Fruit fly (Drosophila melanogaster): ENCODE data around the gene CG13999.

Gene CG13999

dm6 chr2L:5999247-5999646 is 43.0 kb upstream of the CG13999 start, which contains the start of gene Kdm5 (continued):
- TF ChIP-seq Optix (GFP tag; IDR thresholded peaks at IDR 0.05): no peak
- peak; percentile 14; the same call in 1 of the 2 replicates for TF ChIP-seq CG31224 (GFP tag; IDR thresholded peaks at IDR 0.05)
- no peak for TF ChIP-seq CG10462 (GFP tag; optimal IDR thresholded peaks at IDR 0.05)
- no peak for TF ChIP-seq CG10209 (GFP tag; optimal IDR thresholded peaks at IDR 0.05)
- 0 out of 3 replicates have a peak, but pooled peaks have one; percentile 49 for TF ChIP-seq CG2199 (GFP tag; IDR thresholded peaks at IDR 0.05)
- no peak for TF ChIP-seq CG10565 (GFP tag; optimal IDR thresholded peaks at IDR 0.05)
- no peak for TF ChIP-seq salm (tag; optimal IDR thresholded peaks at IDR 0.05)
- peak; percentile 88 for TF ChIP-seq ftz-f1 (GFP tag; optimal IDR thresholded peaks at IDR 0.05)
- no peak for TF ChIP-seq wek (GFP tag; optimal IDR thresholded peaks at IDR 0.05)
- peak; percentile 61 for TF ChIP-seq CG9932 (GFP tag; IDR thresholded peaks at IDR 0.05)
- TF ChIP-seq gfzf (GFP tag; optimal IDR thresholded peaks at IDR 0.05): peak; percentile 84
- TF ChIP-seq CG1792 (GFP tag; optimal IDR thresholded peaks at IDR 0.05): no peak
- TF ChIP-seq CG10147 (GFP tag; optimal IDR thresholded peaks at IDR 0.05): no peak
- TF ChIP-seq crp (GFP tag; optimal IDR thresholded peaks at IDR 0.05): peak in 1 of 2 experiments; percentile 12
- TF ChIP-seq CG7357 (GFP tag; IDR thresholded peaks at IDR 0.05): no peak
- no peak for TF ChIP-seq CG3407 (GFP tag; optimal IDR thresholded peaks at IDR 0.05)
- no peak for TF ChIP-seq oc (tag; optimal IDR thresholded peaks at IDR 0.05)
- no peak for TF ChIP-seq CG7963 (GFP tag; IDR thresholded peaks at IDR 0.05; ENCODE audit: partially characterized antibody)
- peak; percentile 34 for TF ChIP-seq Scr (GFP tag; IDR thresholded peaks at IDR 0.05; ENCODE audit: partially characterized antibody)
- no peak for TF ChIP-seq CG18476 (GFP tag; optimal IDR thresholded peaks at IDR 0.05)
- no peak for TF ChIP-seq bowl (GFP tag; IDR thresholded peaks at IDR 0.05)
- no peak for TF ChIP-seq CG6272 (GFP tag; IDR thresholded peaks at IDR 0.05)
- no peak for TF ChIP-seq abd-A (tag; optimal IDR thresholded peaks at IDR 0.05)
- no peak for TF ChIP-seq CG2129 (GFP tag; IDR thresholded peaks at IDR 0.05; ENCODE audit: partially characterized antibody)
- no peak for TF ChIP-seq disco-r (GFP tag; optimal IDR thresholded peaks at IDR 0.05)
- no peak for TF ChIP-seq Usf (GFP tag; optimal IDR thresholded peaks at IDR 0.05)
- no peak for TF ChIP-seq sna (GFP tag; IDR thresholded peaks at IDR 0.05; ENCODE audit: partially characterized antibody)
- TF ChIP-seq CG3726 (GFP tag; IDR thresholded peaks at IDR 0.05): no peak
- peak; percentile 24 for TF ChIP-seq CG2712 (tag; optimal IDR thresholded peaks at IDR 0.05)
- no peak for TF ChIP-seq Dll (GFP tag; IDR thresholded peaks at IDR 0.05; ENCODE audit: partially characterized antibody)
- peak; percentile 58 for TF ChIP-seq CG10431 (GFP tag; optimal IDR thresholded peaks at IDR 0.05)
- TF ChIP-seq Nf-YB (GFP tag; optimal IDR thresholded peaks at IDR 0.05): peak; percentile 54
- TF ChIP-seq sens-2 (GFP tag; IDR thresholded peaks at IDR 0.05): no peak
- peak; percentile 1 for TF ChIP-seq repo (GFP tag; optimal IDR thresholded peaks at IDR 0.05)
- TF ChIP-seq CG32772 (GFP tag; IDR thresholded peaks at IDR 0.05): no peak
- TF ChIP-seq Dad (GFP tag; optimal IDR thresholded peaks at IDR 0.05): no peak
- TF ChIP-seq Bgb (GFP tag; IDR thresholded peaks at IDR 0.05; ENCODE audit: partially characterized antibody): peak; percentile 32; the same call in 1 of the 2 replicates
- no peak for TF ChIP-seq Ada2b (GFP tag; IDR thresholded peaks at IDR 0.05)
- TF ChIP-seq CG15696 (tag; optimal IDR thresholded peaks at IDR 0.05): no peak
- no peak for TF ChIP-seq so (GFP tag; IDR thresholded peaks at IDR 0.05)
- TF ChIP-seq hbn (GFP tag; IDR thresholded peaks at IDR 0.05; ENCODE audit: partially characterized antibody): no peak
- no peak for TF ChIP-seq BtbVII (GFP tag; optimal IDR thresholded peaks at IDR 0.05)
- no peak for TF ChIP-seq CG5180 (GFP tag; optimal IDR thresholded peaks at IDR 0.05)
- TF ChIP-seq CG10979 (tag; optimal IDR thresholded peaks at IDR 0.05): no peak
- TF ChIP-seq CG31388 (GFP tag; optimal IDR thresholded peaks at IDR 0.05): no peak
- TF ChIP-seq exex (tag; optimal IDR thresholded peaks at IDR 0.05): peak; percentile 37
- peak; percentile 11 for TF ChIP-seq nom (GFP tag; optimal IDR thresholded peaks at IDR 0.05)
- TF ChIP-seq pnt (GFP tag; optimal IDR thresholded peaks at IDR 0.05): no peak
- TF ChIP-seq sr (GFP tag; IDR thresholded peaks at IDR 0.05): no peak
- no peak for TF ChIP-seq CG34224 (GFP tag; IDR thresholded peaks at IDR 0.05; ENCODE audit: partially characterized antibody)
